Fruit fly (Drosophila melanogaster) whole organism, pupa: ENCODE data around the gene rst.

ENCODE experiments used
- CG10348 ChIP-seq: fragments of 200-800 bp; sonication (Bioruptor generic); IDR thresholded peaks from 2 replicates; pipeline ENCODE4 v1.3.6; 2022; ENCODE audit warnings: missing biosample characterization, missing genetic modification characterization
- CG12605 ChIP-seq: fragments of 200-800 bp; sonication (Bioruptor generic); IDR thresholded peaks from 2 replicates; pipeline ENCODE4 v1.3.6; 2022; ENCODE audit warnings: missing biosample characterization, missing genetic modification characterization
- CG4496 ChIP-seq: fragments of 200-800 bp; sonication (Bioruptor generic); IDR thresholded peaks from 3 replicates; pipeline ENCODE4 v1.3.6; 2022; ENCODE audit warnings: missing biosample characterization, missing genetic modification characterization
- CG8301 ChIP-seq: fragments of 200-800 bp; sonication (Bioruptor generic); optimal IDR thresholded peaks from 2 replicates; lab custom pipeline; 2018; ENCODE audit warnings: missing biosample characterization, mild to moderate bottlenecking, missing genetic modification characterization
- Pif1B ChIP-seq: fragments of 200-800 bp; sonication (Bioruptor generic); optimal IDR thresholded peaks from 3 replicates; lab custom pipeline; 2016; ENCODE audit warnings: missing biosample characterization, missing genetic modification characterization
- Snoo ChIP-seq: fragments of 200-800 bp; sonication (Bioruptor generic); optimal IDR thresholded peaks from 3 replicates; lab custom pipeline; 2017; ENCODE audit warnings: missing biosample characterization, mild to moderate bottlenecking, missing genetic modification characterization, inconsistent platforms

- TF ChIP-seq Pif1B (GFP tag; lab: Kevin White, UChicago) (no peak), CG10348 (no peak), CG12605 (no peak), CG8301 (tag; lab: Kevin White, UChicago) (no peak), CG4496 (GFP tag; lab: Robert Waterston, UW) (no peak), Snoo (tag; lab: Kevin White, UChicago) (no peak)
Measured at dm6 chrX:2927158-2927557, 46.5 kb downstream of the rst start, which contains the start of gene CG14424.
